Worm (Caenorhabditis elegans): ENCODE results near the gene B0336.12.

B0336.12 gene

DNA sequence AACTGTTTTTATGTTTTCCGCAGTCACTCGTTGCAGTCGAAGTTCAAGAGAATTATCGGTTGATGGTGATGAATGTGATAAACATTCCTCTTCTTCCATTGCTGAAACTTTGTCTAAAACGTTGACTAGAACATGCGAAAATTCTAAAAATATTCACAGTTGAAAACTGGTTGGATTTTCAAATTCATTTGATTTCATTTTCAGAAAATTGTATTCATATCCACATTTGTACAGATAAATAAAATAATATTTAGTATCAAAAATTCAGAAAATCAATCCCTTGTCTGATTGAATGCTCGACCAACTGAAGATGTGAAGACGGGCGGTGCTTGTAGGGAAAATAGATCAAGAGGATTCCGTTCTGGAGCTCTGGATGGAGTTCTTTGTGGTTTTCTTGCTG is 32.2 kb downstream of the B0336.12 start, which contains the start of gene F54E7.9:
F54E7.9 (minus strand) TSS at position 101 of the 400 bp plus-strand sequence.
- TF ChIP-seq unc-62 (GFP tag; optimal IDR thresholded peaks at IDR 0.05), result no peak

ce11 chrIII:5675384-5675984 is 34.5 kb downstream of the B0336.12 start:
- no peak for TF ChIP-seq unc-62 (GFP tag; optimal IDR thresholded peaks at IDR 0.05)

ce11 chrIII:5674196-5674595 is 35.7 kb downstream of the B0336.12 start:
- TF ChIP-seq unc-62 (GFP tag; optimal IDR thresholded peaks at IDR 0.05), result no peak

DNA sequence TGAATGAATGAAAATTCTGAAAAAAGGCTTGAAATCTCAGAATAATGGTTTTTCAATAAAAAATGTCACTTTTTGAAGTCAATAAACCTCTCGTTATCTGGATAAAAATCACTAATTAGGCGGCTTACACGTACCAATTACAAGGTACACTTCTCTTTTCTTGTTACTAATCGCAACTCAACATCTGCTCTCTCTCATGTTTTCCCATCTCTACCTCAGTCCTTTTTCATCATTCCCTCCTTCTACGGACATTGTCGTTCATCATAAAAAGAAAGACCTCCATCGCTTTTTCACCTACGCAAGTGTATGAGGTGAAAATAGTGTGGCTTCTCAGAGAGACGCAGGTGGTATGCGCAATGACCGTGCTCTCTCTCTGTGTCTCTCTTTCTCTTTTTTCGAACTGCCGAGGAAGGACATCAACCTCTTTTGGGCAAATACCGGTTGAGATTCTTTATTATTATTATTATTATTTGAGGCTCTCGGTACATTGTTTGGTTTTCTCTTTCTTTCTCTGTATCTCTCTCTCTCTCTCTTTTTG is 41.9 kb downstream of the B0336.12 start:
- TF ChIP-seq unc-62 (GFP tag; optimal IDR thresholded peaks at IDR 0.05), result no peak

ce11 chrIII:5665710-5666109 is 44.2 kb downstream of the B0336.12 start:
- no peak for TF ChIP-seq unc-62 (GFP tag; optimal IDR thresholded peaks at IDR 0.05)

- TF ChIP-seq unc-62 (GFP tag; optimal IDR thresholded peaks at IDR 0.05), result no peak
Measured at ce11 chrIII:5665278-5665677, 44.7 kb downstream of the B0336.12 start.

DNA sequence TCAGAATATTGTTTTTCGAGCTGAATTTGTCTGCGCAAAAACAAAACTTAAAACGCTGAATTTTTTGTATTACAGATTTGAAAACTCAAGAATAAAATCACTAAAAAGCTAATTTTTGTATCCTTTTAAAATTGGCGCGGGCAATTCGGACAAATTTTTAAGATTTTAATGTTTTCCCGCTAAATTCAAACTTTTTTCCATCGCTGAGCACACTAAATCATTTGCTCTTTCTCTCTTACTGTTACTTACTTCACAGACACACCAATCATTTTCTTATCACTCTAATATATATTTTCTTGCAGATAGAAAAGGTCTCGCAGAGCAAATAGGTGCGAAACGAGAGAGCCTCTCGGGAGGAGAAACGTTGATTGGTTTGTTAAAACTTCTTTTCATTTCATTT is 46.0 kb downstream of the B0336.12 start, which contains the start of gene par-3:
par-3 (plus strand) TSS at position 301 of the 400 bp plus-strand sequence.
- TF ChIP-seq unc-62 (GFP tag; optimal IDR thresholded peaks at IDR 0.05), result no peak

- no peak for TF ChIP-seq unc-62 (GFP tag; optimal IDR thresholded peaks at IDR 0.05)
Measured at ce11 chrIII:5663521-5663920, 46.4 kb downstream of the B0336.12 start.

DNA sequence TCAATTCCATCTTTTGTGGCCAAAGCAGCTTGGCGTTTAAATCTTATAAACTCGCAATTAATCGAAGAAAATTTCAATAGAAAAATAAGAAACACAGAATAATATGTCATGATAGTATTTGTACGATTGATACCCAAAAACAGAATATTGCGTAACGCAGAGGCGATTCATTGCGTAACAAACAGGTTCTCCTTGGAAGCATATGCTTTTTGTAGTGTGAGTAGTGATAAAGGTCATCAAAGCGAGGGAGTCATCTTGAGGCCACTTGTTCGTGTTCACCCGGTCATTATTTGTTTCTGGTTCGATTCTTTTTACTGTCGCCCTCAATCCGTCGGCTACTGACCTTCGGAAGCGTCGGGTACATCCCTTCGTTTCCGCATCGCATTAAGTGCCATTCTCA is 49.0 kb downstream of the B0336.12 start, which contains the start of gene F54E7.6:
F54E7.6 (minus strand) TSS at position 110 of the 400 bp plus-strand sequence.
- no peak for TF ChIP-seq unc-62 (GFP tag; optimal IDR thresholded peaks at IDR 0.05)
